Worm (Caenorhabditis elegans) whole organism, early embryonic: Measurements from ENCODE around the gene dpy-28.
A peak's percentile ranks its signal among the peaks of the same experiment; 100 is the strongest.
"Not testable (repeated sequence)": the region's sequence is repeated elsewhere in the genome, so short reads cannot be mapped to it uniquely, and the experiment has no call there.

Experiments used
- B0310.2 ChIP-seq: sonication (generic microtip); optimal IDR thresholded peaks from 2 replicates; lab custom pipeline; 2016; ENCODE audit warnings: mild to moderate bottlenecking, missing genetic modification characterization, missing compliant biosample characterization
- F13C5.2 ChIP-seq: sonication (generic microtip); optimal IDR thresholded peaks from 2 replicates; lab custom pipeline; 2017; ENCODE audit warnings: mild to moderate bottlenecking, missing genetic modification characterization, inconsistent platforms, missing compliant biosample characterization
- aly-1 ChIP-seq: sonication (generic microtip); optimal IDR thresholded peaks from 2 replicates; lab custom pipeline; 2016; ENCODE audit warnings: missing genetic modification characterization, missing compliant biosample characterization
- ama-1 ChIP-seq: fragments of 150-350 bp; optimal IDR thresholded peaks from 2 replicates; lab custom pipeline; 2014
- ceh-13 ChIP-seq: fragments of 200-800 bp; sonication (Bioruptor generic); optimal IDR thresholded peaks from 2 replicates; lab custom pipeline; 2018; ENCODE audit warnings: mild to moderate bottlenecking, missing genetic modification characterization, missing compliant biosample characterization
- ceh-36 ChIP-seq: sonication (generic microtip); optimal IDR thresholded peaks from 2 replicates; lab custom pipeline; 2016; ENCODE audit warnings: missing genetic modification characterization, inconsistent platforms, missing compliant biosample characterization
- ets-7 ChIP-seq: sonication (generic microtip); optimal IDR thresholded peaks from 2 replicates; lab custom pipeline; 2016; ENCODE audit warnings: missing genotype, missing genetic modification characterization, missing compliant biosample characterization
- flt-1 ChIP-seq: fragments of 200-800 bp; sonication (Bioruptor generic); IDR thresholded peaks from 2 replicates; pipeline ENCODE4 v1.3.6; 2022; ENCODE audit warnings: missing genetic modification characterization, missing compliant biosample characterization
- hmbx-1 ChIP-seq: sonication (generic microtip); optimal IDR thresholded peaks from 2 replicates; lab custom pipeline; 2016; ENCODE audit warnings: mild to moderate bottlenecking, missing genetic modification characterization, missing compliant biosample characterization
- hmg-4 ChIP-seq: fragments of 200-800 bp; sonication (Bioruptor generic); optimal IDR thresholded peaks from 2 replicates; lab custom pipeline; 2018; ENCODE audit warnings: mild to moderate bottlenecking, missing genetic modification characterization, missing compliant biosample characterization
- hnd-1 ChIP-seq: sonication (generic microtip); optimal IDR thresholded peaks from 2 replicates; lab custom pipeline; 2016; ENCODE audit warnings: missing genetic modification characterization, missing compliant biosample characterization
- pes-1 ChIP-seq: fragments of 200-800 bp; sonication (Bioruptor generic); IDR thresholded peaks from 2 replicates; pipeline ENCODE4 v1.3.6; 2022; ENCODE audit warnings: missing genetic modification reagents, missing genetic modification characterization, missing compliant biosample characterization
- scrt-1 ChIP-seq: fragments of 200-800 bp; sonication (Bioruptor generic); IDR thresholded peaks from 2 replicates; pipeline ENCODE4 v1.3.6; 2022; ENCODE audit warnings: missing genetic modification characterization, missing compliant biosample characterization
- sea-1 ChIP-seq: fragments of 200-800 bp; sonication (Bioruptor generic); conservative IDR thresholded peaks from 2 replicates; pipeline ENCODE4 v1.3.6; 2022; ENCODE audit warnings: missing genetic modification characterization, missing compliant biosample characterization
- tbx-11 ChIP-seq: fragments of 200-800 bp; sonication (Bioruptor generic); IDR thresholded peaks from 2 replicates; pipeline ENCODE4 v1.3.6; 2022; ENCODE audit warnings: missing genetic modification characterization, missing compliant biosample characterization
- tbx-37 ChIP-seq: fragments of 200-800 bp; sonication (Bioruptor generic); conservative IDR thresholded peaks from 2 replicates; pipeline ENCODE4 v1.3.6; 2022; ENCODE audit warnings: missing genetic modification reagents, missing genetic modification characterization, missing compliant biosample characterization
- tra-4 ChIP-seq: sonication (generic microtip); optimal IDR thresholded peaks from 2 replicates; lab custom pipeline; 2017; ENCODE audit warnings: missing genetic modification characterization, missing compliant biosample characterization

Gene dpy-28

DNA sequence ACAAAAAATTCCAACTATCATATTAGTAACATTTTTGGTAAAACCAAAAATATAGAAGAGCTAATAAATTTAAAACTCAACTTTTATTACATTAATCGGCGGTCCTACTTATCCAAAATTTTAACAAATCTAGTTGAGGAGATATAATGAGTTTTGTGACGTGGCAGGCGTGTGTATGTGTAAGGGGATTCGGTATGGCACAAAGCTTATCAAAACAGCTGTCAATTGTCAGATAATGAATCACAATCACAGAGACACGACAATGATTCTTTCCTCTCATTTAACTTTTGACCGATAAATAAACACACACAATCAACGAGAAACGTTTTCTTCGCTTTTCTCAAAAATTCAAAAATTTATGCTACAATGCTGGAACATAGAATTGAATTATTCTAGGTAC lies 39.1 kb downstream of the dpy-28 start, which contains the start of gene K11D9.3:
Gene K11D9.3 (minus strand): TSS at position 181 of the 400 bp plus-strand sequence.
- TF ChIP-seq B0310.2 (tag; lab: Kevin White, UChicago) (no peak), ama-1 (no peak), tbx-37 (GFP tag; lab: Robert Waterston, UW) (no peak), hmbx-1 (tag; lab: Kevin White, UChicago) (no peak), scrt-1 (GFP tag; lab: Robert Waterston, UW) (no peak), pes-1 (GFP tag; lab: Robert Waterston, UW) (no peak), sea-1 (GFP tag; lab: Robert Waterston, UW) (no peak), tra-4 (no peak), flt-1 (no peak), ets-7 (no peak), F13C5.2 (tag; lab: Kevin White, UChicago) (no peak), hnd-1 (tag; lab: Kevin White, UChicago) (no peak), ceh-36 (tag; lab: Kevin White, UChicago) (no peak), hmg-4 (no peak), tbx-11 (GFP tag; lab: Robert Waterston, UW) (no peak), aly-1 (tag; lab: Kevin White, UChicago) (no peak), ceh-13 (GFP tag; lab: Kevin White, UChicago) (no peak)

DNA sequence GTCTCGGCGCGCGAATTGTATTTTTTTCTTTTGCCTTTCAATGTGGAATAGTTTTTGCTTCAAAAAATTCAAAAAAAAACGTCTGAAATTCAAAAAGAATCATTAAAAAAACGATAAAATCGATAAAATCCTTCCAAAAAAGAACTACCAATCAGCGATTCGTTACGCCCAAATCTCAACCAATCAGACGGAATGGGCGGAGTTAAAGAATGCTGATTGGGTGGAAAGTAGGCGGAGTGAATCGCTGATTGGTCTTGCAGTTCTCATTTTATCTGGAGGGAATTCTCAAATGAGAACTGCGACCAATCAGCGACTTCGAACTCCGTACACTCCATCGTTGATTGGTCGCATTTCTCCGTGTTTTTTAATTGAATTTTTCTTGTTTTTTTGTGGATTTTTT lies 42.2 kb downstream of the dpy-28 start:
- TF ChIP-seq F13C5.2 (tag; lab: Kevin White, UChicago) (no peak), hmbx-1 (tag; lab: Kevin White, UChicago) (no peak), ets-7 (no peak), tbx-11 (GFP tag; lab: Robert Waterston, UW) (no peak), sea-1 (GFP tag; lab: Robert Waterston, UW) (no peak), hnd-1 (tag; lab: Kevin White, UChicago) (no peak), pes-1 (GFP tag; lab: Robert Waterston, UW) (no peak)

ce11 chrIII:10805625-10806024 lies 42.7 kb downstream of the dpy-28 start, which contains the start of gene klp-7:
Gene klp-7 (plus strand): TSS chrIII:10805925.
- not testable (repeated sequence) for TF ChIP-seq ceh-13 (GFP tag; lab: Kevin White, UChicago); ceh-36 (tag; lab: Kevin White, UChicago); flt-1

- TF ChIP-seq B0310.2 (tag; lab: Kevin White, UChicago) = no peak
- TF ChIP-seq ets-7 = no peak
- TF ChIP-seq scrt-1 (GFP tag; lab: Robert Waterston, UW) = no peak
Observed at ce11 chrIII:10806821-10807220, 43.9 kb downstream of the dpy-28 start.

ce11 chrIII:10807236-10807635 lies 44.3 kb downstream of the dpy-28 start:
- TF ChIP-seq scrt-1 (GFP tag; lab: Robert Waterston, UW) (no peak), tbx-11 (GFP tag; lab: Robert Waterston, UW) (no peak), hmbx-1 (tag; lab: Kevin White, UChicago) (no peak), flt-1 (no peak), F13C5.2 (tag; lab: Kevin White, UChicago) (no peak), hmg-4 (no peak), tra-4 (no peak), B0310.2 (tag; lab: Kevin White, UChicago) (no peak), ama-1 (no peak), hnd-1 (tag; lab: Kevin White, UChicago) (no peak), aly-1 (tag; lab: Kevin White, UChicago) (no peak), sea-1 (GFP tag; lab: Robert Waterston, UW) (no peak), ets-7 (no peak), pes-1 (GFP tag; lab: Robert Waterston, UW) (no peak), tbx-37 (GFP tag; lab: Robert Waterston, UW) (no peak)

- TF ChIP-seq ceh-36 (tag; lab: Kevin White, UChicago) (no peak), tra-4 (no peak), flt-1 (0 out of 2 replicates have a peak, but pooled peaks have one; percentile 6), hnd-1 (tag; lab: Kevin White, UChicago) (no peak), tbx-11 (GFP tag; lab: Robert Waterston, UW) (no peak), hmg-4 (peak; percentile 68), pes-1 (GFP tag; lab: Robert Waterston, UW) (no peak), ets-7 (no peak), F13C5.2 (tag; lab: Kevin White, UChicago) (peak; percentile 44), hmbx-1 (tag; lab: Kevin White, UChicago) (no peak), ceh-13 (GFP tag; lab: Kevin White, UChicago) (no peak), aly-1 (tag; lab: Kevin White, UChicago) (no peak), B0310.2 (tag; lab: Kevin White, UChicago) (no peak), scrt-1 (GFP tag; lab: Robert Waterston, UW) (no peak), tbx-37 (GFP tag; lab: Robert Waterston, UW) (peak; percentile 30; the same call in 1 of the 2 replicates), ama-1 (no peak), sea-1 (GFP tag; lab: Robert Waterston, UW) (no peak)
Observed at ce11 chrIII:10807956-10808355, 45.0 kb downstream of the dpy-28 start.

- TF ChIP-seq aly-1 (tag; lab: Kevin White, UChicago) = peak; percentile 38
- TF ChIP-seq hmbx-1 (tag; lab: Kevin White, UChicago) = no peak
Observed at ce11 chrIII:10808802-10809201, 45.9 kb downstream of the dpy-28 start.

DNA sequence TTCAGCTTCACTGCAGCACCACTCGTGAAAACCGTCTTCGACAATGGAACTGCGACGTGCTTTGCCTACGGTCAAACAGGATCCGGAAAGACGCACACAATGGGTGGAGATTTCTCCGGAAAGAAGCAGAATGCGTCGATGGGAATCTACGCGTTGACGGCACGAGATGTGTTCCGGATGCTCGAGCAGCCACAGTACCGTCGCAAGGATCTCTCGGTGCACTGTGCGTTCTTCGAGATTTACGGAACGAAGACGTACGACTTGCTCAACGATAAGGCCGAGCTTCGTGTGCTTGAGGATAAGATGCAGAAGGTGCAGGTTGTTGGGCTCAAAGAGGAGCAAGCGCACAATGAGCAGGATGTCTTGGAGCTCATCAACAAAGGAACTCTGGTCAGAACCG lies 46.6 kb downstream of the dpy-28 start:
- TF ChIP-seq hmbx-1 (tag; lab: Kevin White, UChicago) = no peak
- TF ChIP-seq scrt-1 (GFP tag; lab: Robert Waterston, UW) = no peak
- TF ChIP-seq sea-1 (GFP tag; lab: Robert Waterston, UW) = no peak
- no peak for TF ChIP-seq flt-1
- TF ChIP-seq pes-1 (GFP tag; lab: Robert Waterston, UW) = no peak
- no peak for TF ChIP-seq F13C5.2 (tag; lab: Kevin White, UChicago)
- no peak for TF ChIP-seq aly-1 (tag; lab: Kevin White, UChicago)
